Fruit fly (Drosophila melanogaster) S2 (cell line): ENCODE data around the gene Psn.

Experiments used
- CG8478 ChIP-seq: fragments of >200 bp; optimal IDR thresholded peaks from 2 replicates; lab custom pipeline; 2018
- CTCF ChIP-seq, 2 experiments: fragments of >200 bp; optimal IDR thresholded peaks; 2 replicates each; lab custom pipeline; 2018

The Psn gene

DNA sequence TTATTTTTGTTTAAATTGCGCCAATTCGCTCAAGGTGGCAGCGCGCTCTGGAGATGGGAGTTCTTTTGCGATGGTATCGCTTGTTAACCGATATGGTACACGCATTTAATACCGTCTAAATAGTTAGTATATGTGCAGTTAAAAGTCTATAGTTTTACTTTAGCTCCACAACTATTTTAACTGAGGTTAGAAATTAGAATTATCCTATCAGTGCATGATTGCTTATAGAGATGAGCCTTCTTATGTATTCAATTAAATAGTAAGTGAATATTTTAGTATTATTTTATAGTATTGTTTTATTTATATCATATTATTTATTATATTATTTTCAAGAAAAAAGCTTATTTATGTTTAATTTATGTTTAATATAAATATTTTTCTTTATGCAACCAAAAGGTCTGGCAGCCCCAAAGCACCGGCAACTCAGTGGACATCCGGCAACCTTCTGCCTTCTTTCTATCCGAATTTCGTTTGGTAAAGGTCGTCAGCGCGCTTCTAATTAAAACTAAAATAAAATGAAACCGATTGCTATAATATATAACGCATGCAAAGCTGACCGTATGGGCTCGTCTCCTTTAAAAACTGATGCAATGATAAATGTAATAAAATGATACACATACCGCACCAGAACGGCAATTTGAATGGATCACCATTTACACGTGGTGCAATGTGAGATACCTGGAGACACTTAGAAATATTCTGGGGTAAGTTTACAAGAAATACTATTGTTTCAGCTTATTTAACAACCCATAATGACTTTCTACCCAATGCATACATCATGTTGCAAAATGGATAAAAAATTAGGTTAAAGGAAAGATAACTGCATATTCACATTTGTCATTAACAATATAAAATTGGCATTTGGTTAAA, 20.8 kb downstream of the Psn start, which contains the start of gene CG5199:
Gene CG5199, minus strand, starts transcription at position 52 of the 870 bp plus-strand sequence.
- no peak for TF ChIP-seq CG8478 (lab: Kevin White, UChicago)
- no peak for TF ChIP-seq CTCF (optimal IDR thresholded peaks at IDR 0.05; lab: Kevin White, UChicago)

DNA sequence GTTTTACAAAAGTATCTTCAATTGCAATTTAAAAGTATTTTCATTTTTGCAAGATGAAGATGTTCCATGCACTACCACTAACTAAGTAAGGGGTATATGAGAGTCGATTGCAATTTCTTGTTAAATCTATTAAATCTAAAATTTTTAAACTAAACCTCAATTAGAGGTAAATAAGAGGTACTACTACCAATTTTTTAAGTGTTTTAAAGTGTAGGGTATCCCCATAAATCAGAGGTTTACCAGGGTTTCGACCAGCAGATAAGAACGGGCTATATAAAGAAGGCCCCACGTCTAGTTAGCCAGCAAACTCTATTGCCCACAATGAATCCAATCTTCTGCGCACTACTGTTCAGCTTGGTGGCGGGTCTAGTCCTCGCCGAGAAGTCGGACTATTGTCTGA, 28.1 kb downstream of the Psn start, which contains the start of gene mag:
Gene mag, plus strand, starts transcription at position 301 of the 400 bp plus-strand sequence.
- TF ChIP-seq CG8478 (lab: Kevin White, UChicago) (no peak), CTCF (optimal IDR thresholded peaks at IDR 0.05; lab: Kevin White, UChicago) (no peak)

DNA sequence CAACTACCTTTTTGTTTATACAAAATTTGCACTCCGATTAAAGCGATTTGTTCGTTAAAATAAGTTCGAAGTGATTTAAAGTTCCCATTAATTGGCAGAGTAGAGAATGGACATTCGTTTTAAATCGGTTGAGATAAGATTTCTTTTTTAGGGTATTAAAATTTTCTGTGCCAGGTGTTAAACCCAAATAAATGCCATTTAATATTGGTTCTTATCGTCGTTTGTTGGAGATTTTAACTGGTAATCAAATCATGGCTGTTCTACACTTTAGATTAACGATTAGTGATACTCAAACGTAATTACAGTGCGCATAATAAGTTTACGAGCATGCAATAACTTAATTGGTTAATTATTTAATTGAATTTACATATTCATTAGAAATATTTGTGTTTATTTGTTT, 30.1 kb downstream of the Psn start:
- no peak for TF ChIP-seq CTCF (optimal IDR thresholded peaks at IDR 0.05; lab: Kevin White, UChicago)
- TF ChIP-seq CG8478 (lab: Kevin White, UChicago) = no peak

DNA sequence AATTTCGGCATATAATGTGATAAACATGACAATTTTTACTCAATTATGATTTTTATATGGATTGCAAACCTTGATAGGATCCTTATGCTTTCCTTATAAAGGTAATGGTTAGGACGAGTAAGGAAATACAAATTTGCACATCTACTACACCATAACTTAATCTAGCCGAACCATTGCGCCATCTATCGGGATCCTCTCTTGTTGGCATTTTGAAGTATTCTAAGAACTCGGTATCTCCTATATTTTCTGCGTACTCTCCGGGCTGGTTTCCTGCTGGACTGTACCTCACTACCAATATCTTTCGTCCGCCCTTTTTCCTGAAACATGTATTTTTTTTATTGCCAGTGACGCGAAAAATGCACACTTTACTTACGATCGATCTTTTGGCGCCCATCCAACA, 32.4 kb downstream of the Psn start, which contains the start of gene atk:
Gene atk, minus strand, starts transcription at position 186 of the 400 bp plus-strand sequence.
- TF ChIP-seq CTCF (optimal IDR thresholded peaks at IDR 0.05; lab: Kevin White, UChicago) (peak; percentile 59 to 60), CG8478 (lab: Kevin White, UChicago) (no peak)

DNA sequence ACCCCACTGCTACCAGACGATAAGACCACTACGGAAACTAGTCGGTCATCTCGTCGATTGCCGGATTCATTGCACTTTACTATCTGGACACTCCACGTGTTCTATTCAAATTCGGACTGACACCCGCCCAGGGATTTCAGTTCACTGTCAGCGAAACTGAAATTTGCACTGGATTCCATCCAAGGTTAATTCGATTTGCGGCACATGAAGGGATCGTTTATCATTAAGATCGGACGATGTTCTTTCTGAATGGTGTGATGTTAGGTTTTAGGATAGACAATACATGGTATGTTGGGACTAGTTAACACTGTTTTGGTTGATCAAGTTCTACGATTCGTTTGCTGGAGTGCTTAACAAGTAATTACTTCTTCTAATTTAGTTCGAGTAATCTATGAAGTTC, 33.7 kb downstream of the Psn start, which contains the start of gene CG42764:
Gene CG42764, minus strand, starts transcription at position 101 of the 400 bp plus-strand sequence.
- TF ChIP-seq CTCF (optimal IDR thresholded peaks at IDR 0.05; lab: Kevin White, UChicago) (no peak), CG8478 (lab: Kevin White, UChicago) (no peak)

DNA sequence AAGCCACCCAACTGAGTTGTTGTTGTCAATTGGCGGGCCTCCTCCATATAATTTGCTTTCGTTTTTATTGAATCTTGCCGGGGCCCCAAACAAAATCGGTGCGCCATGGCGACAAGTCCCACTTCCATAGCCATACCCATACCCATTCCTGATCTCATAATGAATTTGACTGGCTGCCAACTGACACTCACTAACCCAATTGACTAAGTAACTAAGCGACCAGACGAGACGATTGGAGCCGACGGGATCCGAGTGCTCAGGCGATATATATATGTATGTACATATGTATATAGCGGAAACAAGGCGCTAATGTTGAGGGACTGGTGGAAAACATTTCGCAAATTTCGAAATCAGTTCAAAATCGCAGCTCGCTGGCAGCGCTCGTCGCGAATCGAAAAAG, 34.3 kb downstream of the Psn start, which contains the start of gene Tdh:
Gene Tdh, plus strand, starts transcription at position 346 of the 400 bp plus-strand sequence.
- no peak for TF ChIP-seq CG8478 (lab: Kevin White, UChicago)
- TF ChIP-seq CTCF (optimal IDR thresholded peaks at IDR 0.05; lab: Kevin White, UChicago) = no peak

DNA sequence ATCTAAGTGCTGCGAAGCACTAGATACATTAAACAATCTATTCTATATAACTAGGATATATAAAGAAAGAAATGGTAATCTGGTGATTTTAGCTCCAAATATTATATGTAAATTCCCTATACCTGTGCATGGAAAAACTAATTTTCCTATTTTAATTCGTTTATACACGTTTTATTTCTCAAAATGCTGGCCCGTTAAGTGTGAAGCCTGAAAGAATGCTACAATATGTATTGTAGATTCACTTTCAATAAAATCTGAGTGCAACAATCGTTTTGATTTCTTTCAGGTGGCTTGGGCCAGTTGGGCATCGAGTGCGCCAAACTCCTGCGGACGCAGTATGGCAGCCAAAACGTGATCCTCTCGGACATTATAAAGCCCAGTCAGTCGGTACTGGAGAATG, 35.2 kb downstream of the Psn start:
- no peak for TF ChIP-seq CG8478 (lab: Kevin White, UChicago)
- TF ChIP-seq CTCF (optimal IDR thresholded peaks at IDR 0.05; lab: Kevin White, UChicago) = no peak

DNA sequence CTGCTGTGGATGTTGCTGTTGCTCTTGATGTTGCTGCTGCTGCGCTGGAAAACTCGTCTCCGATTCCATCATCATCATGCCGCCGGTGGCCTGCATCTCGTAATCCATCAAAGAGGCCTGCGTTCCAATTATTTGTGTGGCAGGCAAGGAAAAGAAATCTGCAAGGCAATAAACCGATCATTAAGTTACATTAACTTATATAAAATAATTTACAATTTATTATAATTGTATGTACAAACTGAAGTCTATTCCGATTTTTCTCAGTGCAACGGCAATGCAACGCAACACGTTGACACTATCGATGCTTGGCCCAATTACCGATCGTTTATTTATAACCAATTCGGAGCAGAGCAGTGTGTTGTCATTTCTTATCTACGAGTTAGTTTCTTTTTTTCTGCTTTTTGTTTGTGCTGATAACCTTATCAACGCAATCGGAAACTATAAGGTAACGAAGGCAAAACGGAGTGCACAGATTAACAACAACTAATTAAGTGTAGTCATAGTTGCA, 38.8 kb downstream of the Psn start:
- TF ChIP-seq CG8478 (lab: Kevin White, UChicago) (no peak), CTCF (optimal IDR thresholded peaks at IDR 0.05; lab: Kevin White, UChicago) (no peak)

DNA sequence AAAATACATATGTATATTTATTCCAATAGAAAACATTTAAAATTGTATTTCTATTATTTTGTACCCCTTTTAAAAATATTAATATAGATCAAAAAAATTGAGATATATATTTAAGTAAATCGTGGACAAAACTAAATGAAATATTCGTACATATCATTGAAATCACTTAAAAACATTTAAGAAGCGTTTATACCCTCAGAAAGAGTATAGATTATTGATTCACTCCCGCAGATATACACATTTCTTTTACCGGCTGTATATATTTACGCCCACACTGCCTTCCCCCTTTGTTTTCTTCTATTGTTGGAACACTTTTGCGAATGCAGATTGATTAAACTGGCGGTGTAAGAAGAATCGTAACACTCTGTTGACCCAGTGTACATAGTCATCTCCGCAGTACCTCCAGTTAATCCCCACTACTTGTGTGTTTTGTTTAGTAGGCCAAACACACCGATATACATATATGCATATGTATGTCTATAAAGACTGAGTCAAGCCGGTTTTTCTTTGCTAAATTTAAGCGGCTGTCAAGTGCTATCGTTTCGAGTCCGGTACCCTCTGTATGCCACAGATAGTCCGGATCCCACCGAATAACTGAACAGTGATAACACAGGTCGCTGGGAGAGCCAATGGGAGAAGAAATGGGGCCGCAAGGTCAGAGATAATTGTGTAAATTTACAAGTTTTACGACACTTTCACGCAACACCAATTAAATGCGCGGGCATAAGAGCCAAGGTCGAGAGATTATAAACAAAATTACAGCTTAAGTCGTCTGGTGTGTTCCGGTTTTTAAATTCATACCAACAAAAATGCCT, 39.4 kb downstream of the Psn start:
- TF ChIP-seq CTCF (optimal IDR thresholded peaks at IDR 0.05; lab: Kevin White, UChicago) (no peak), CG8478 (lab: Kevin White, UChicago) (no peak)

DNA sequence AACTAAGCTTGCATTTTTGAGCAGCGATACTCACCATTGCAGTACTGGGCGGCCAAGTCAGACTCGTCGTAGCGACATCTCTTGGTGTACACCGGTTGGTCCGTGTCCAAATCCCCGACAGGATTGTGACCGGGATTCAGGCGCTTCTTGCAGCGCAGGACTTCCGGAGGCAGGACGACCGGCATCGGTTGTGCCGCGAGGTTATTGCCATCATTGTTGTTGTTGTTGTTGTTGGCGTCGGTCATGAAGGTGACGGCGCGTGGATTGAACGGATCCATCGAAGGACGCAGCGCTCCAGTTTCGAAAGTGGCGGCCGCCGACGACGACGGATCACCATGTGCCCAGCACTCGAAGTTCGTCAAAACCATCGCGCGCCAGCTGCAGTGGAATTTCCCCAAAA, 40.3 kb downstream of the Psn start:
- TF ChIP-seq CG8478 (lab: Kevin White, UChicago) (no peak), CTCF (optimal IDR thresholded peaks at IDR 0.05; lab: Kevin White, UChicago) (no peak)

DNA sequence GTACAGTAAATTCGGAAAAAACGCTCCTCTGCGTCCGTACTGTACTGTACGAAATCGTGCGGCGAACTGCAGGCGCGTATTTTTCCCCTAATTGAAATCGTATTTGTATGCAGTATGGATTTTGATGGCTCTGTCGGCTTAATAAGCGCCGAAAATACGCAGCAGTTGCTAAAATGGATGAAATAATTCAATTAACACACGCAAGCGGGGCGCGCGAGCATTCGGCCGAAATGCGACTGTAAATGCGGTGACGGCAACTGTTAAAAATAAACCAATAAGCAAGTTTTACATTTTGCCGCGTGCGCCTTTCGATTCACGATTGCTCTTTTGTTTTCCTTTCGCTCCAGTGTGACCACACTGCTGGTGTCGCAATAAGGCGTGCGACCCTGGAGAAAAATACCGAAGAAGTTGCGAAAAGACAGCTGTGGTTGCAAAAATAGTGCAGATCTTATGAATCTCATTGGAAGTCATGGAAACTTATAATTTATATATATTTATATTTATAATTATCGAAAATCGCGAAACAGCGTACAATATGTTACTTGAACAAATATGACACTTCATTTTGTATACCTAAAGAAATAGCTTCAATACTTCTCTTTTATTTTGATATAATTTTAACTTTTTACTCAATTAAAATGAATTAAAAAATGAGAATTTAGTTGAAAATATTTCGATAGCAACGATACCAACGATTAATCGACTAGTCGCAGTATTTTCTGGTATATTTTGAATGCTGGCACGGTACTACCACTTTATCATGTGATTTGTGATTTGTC, 40.9 kb downstream of the Psn start, which contains the start of the genes CG32428 and CG5969:
Gene CG32428, minus strand, starts transcription at position 703 of the 779 bp plus-strand sequence.
Gene CG5969, plus strand, starts transcription at position 763 of the 779 bp plus-strand sequence.
- no peak for TF ChIP-seq CG8478 (lab: Kevin White, UChicago)
- TF ChIP-seq CTCF (optimal IDR thresholded peaks at IDR 0.05; lab: Kevin White, UChicago) = no peak

DNA sequence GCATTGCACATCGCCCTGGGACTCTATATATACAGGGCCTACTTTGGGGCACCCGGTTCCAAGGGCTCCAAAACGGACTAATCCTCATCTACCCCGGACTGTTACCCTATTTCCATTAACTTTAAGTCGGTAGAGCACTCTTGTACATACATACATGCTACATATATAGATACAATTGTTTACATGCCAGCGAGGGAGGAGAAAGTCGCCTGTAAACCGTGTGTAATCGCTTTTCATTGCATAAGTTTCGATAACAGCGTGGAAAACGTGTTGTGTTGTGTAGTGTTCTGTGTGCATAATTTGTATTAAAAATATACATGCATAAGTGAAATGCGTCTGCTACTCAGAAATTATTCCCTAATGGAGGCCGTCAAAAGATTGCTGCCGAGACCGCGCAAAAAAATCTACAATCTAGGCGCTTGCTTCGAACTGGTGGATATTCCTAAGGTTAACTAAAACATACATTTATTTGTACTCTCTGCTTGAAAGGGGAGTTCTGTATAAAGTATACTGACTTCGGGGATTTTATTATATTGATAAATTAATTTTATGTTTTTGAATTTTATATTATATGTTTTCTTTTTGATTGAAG, 42.0 kb downstream of the Psn start, which contains the start of gene isoQC:
Gene isoQC, plus strand, starts transcription at position 270 of the 592 bp plus-strand sequence.
- TF ChIP-seq CTCF (optimal IDR thresholded peaks at IDR 0.05; lab: Kevin White, UChicago) = no peak
- no peak for TF ChIP-seq CG8478 (lab: Kevin White, UChicago)

DNA sequence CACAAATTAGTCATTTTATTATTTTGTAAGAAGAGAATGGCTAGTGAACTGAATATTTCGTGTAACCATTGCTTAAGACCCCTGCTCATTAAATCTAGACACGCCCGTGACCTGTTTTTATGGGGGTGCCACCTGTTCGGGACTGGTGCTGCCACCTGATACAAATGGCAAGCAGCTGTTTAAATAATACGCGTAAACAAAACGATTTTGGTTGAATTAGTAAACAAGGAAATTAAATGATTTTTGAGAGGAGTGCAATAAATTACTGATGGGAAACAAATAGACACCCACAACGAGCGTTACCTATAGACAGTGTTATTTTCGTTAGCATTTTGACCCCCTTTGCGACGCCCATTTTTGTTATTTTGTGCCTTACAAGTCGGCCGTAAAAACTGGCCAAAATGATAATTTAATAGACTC, 42.5 kb downstream of the Psn start:
- TF ChIP-seq CG8478 (lab: Kevin White, UChicago) = no peak
- TF ChIP-seq CTCF (optimal IDR thresholded peaks at IDR 0.05; lab: Kevin White, UChicago) = no peak
